Fruit fly (Drosophila melanogaster) whole organism, pupa: Measurements from ENCODE around the gene CG3168.
A peak's percentile ranks its signal among the peaks of the same experiment; 100 is the strongest.

Experiments used
- CG10348 ChIP-seq: fragments of 200-800 bp; sonication (Bioruptor generic); IDR thresholded peaks from 2 replicates; pipeline ENCODE4 v1.3.6; 2022; ENCODE audit warnings: missing biosample characterization, missing genetic modification characterization
- CG12605 ChIP-seq: fragments of 200-800 bp; sonication (Bioruptor generic); IDR thresholded peaks from 2 replicates; pipeline ENCODE4 v1.3.6; 2022; ENCODE audit warnings: missing biosample characterization, missing genetic modification characterization
- CG15710 ChIP-seq: fragments of 200-800 bp; sonication (Bioruptor generic); optimal IDR thresholded peaks from 2 replicates; lab custom pipeline; 2018; ENCODE audit warnings: missing biosample characterization, mild to moderate bottlenecking, missing genetic modification characterization, moderate library complexity
- CG34367 ChIP-seq: fragments of 200-800 bp; sonication (Bioruptor generic); optimal IDR thresholded peaks from 2 replicates; lab custom pipeline; 2018; ENCODE audit warnings: missing biosample characterization, mild to moderate bottlenecking, missing genetic modification characterization
- CG8159 ChIP-seq: fragments of 200-800 bp; sonication (Bioruptor generic); optimal IDR thresholded peaks from 3 replicates; lab custom pipeline; 2018; ENCODE audit warnings: missing biosample characterization, mild to moderate bottlenecking, missing genetic modification characterization, moderate library complexity
- CG8301 ChIP-seq: fragments of 200-800 bp; sonication (Bioruptor generic); optimal IDR thresholded peaks from 2 replicates; lab custom pipeline; 2018; ENCODE audit warnings: missing biosample characterization, mild to moderate bottlenecking, missing genetic modification characterization
- EcR ChIP-seq: fragments of 200-800 bp; sonication (Bioruptor generic); optimal IDR thresholded peaks from 3 replicates; lab custom pipeline; 2019; ENCODE audit warnings: missing biosample characterization, missing genetic modification characterization, mild to moderate bottlenecking, moderate library complexity, missing genetic modification reagents
- Ets98B ChIP-seq: fragments of 200-800 bp; sonication (Bioruptor generic); IDR thresholded peaks from 2 replicates; pipeline ENCODE4 v1.3.6; 2022; ENCODE audit warnings: missing biosample characterization, missing genetic modification characterization
- Pif1A ChIP-seq: fragments of 200-800 bp; sonication (Bioruptor generic); optimal IDR thresholded peaks from 3 replicates; lab custom pipeline; 2016; ENCODE audit warnings: missing biosample characterization, missing genetic modification characterization
- Snoo ChIP-seq: fragments of 200-800 bp; sonication (Bioruptor generic); optimal IDR thresholded peaks from 3 replicates; lab custom pipeline; 2017; ENCODE audit warnings: missing biosample characterization, mild to moderate bottlenecking, missing genetic modification characterization, inconsistent platforms
- rn ChIP-seq: fragments of 200-800 bp; sonication (Bioruptor generic); IDR thresholded peaks from 2 replicates; pipeline ENCODE4 v1.3.6; 2022; ENCODE audit warnings: missing biosample characterization, missing genetic modification characterization

dm6 chrX:6770924-6771323 is 31.1 kb upstream of the CG3168 start, which contains the start of gene Coq7:
- TF ChIP-seq EcR (GFP tag; lab: Kevin White, UChicago) (no peak), CG10348 (GFP tag; lab: Robert Waterston, UW) (peak; percentile 55), CG15710 (peak; percentile 80), rn (GFP tag; lab: Robert Waterston, UW) (peak; percentile 85), CG12605 (GFP tag; lab: Robert Waterston, UW) (peak; percentile 33; the same call in 1 of the 2 replicates), Ets98B (GFP tag; lab: Robert Waterston, UW) (peak; percentile 86), CG34367 (tag; lab: Kevin White, UChicago) (peak; percentile 74), Pif1A (GFP tag; lab: Kevin White, UChicago) (no peak), CG8159 (tag; lab: Kevin White, UChicago) (no peak), Snoo (tag; lab: Kevin White, UChicago) (peak; percentile 71), CG8301 (tag; lab: Kevin White, UChicago) (no peak)
